Worm (Caenorhabditis elegans): Measurements from ENCODE around the gene ubxn-6.
A peak's percentile ranks its signal among the peaks of the same experiment; 100 is the strongest.

ubxn-6 gene

ce11 chrIV:4788332-4788731, 21.0 kb downstream of the ubxn-6 start, which contains the start of gene nhr-104 (continued):
- no peak for TF ChIP-seq cey-2 (tag; optimal IDR thresholded peaks at IDR 0.05; ENCODE audit: borderline replicate concordance, insufficient read depth)
- TF ChIP-seq dmd-8 (GFP tag; IDR thresholded peaks at IDR 0.05): no peak
- no peak for TF ChIP-seq unc-130 (GFP tag; optimal IDR thresholded peaks at IDR 0.05)
- no peak for TF ChIP-seq lin-38 (GFP tag; IDR thresholded peaks at IDR 0.05)
- no peak for TF ChIP-seq jun-1 (tag; optimal IDR thresholded peaks at IDR 0.05)
- TF ChIP-seq Y75B8A.6 (GFP tag; IDR thresholded peaks at IDR 0.05): no peak
- no peak for TF ChIP-seq ama-1 (optimal IDR thresholded peaks at IDR 0.05)
- peak; percentile 98 for TF ChIP-seq nhr-28 (tag; optimal IDR thresholded peaks at IDR 0.05)
- TF ChIP-seq lin-29 (GFP tag; IDR thresholded peaks at IDR 0.05): no peak
- no peak for TF ChIP-seq sdz-12 (GFP tag; optimal IDR thresholded peaks at IDR 0.05)
- TF ChIP-seq pha-4 (GFP tag; IDR thresholded peaks at IDR 0.05): no peak
- TF ChIP-seq pha-4 (tag; optimal IDR thresholded peaks at IDR 0.05): peak; percentile 26
- TF ChIP-seq daf-19 (GFP tag; conservative IDR thresholded peaks at IDR 0.05): no peak
- TF ChIP-seq madf-5 (GFP tag; IDR thresholded peaks at IDR 0.05): no peak
- no peak for TF ChIP-seq attf-4 (tag; optimal IDR thresholded peaks at IDR 0.05)
- TF ChIP-seq nhr-76 (tag; optimal IDR thresholded peaks at IDR 0.05): no peak
- TF ChIP-seq ceh-32 (tag; optimal IDR thresholded peaks at IDR 0.05; ENCODE audit: poor library complexity): no peak
- TF ChIP-seq nhr-25 (tag; optimal IDR thresholded peaks at IDR 0.05; ENCODE audit: borderline replicate concordance, insufficient read depth): no peak
- no peak for TF ChIP-seq zfp-2 (tag; optimal IDR thresholded peaks at IDR 0.05)
- peak; percentile 45 for TF ChIP-seq mxl-3 (GFP tag; optimal IDR thresholded peaks at IDR 0.05)
- TF ChIP-seq gei-8 (GFP tag; optimal IDR thresholded peaks at IDR 0.05): no peak
- no peak for TF ChIP-seq lin-1 (GFP tag; IDR thresholded peaks at IDR 0.05)
- TF ChIP-seq dmd-9 (GFP tag; IDR thresholded peaks at IDR 0.05): no peak
- TF ChIP-seq nhr-42 (GFP tag; IDR thresholded peaks at IDR 0.05): no peak
- no peak for TF ChIP-seq saeg-2 (GFP tag; IDR thresholded peaks at IDR 0.05)
- TF ChIP-seq unc-62 (GFP tag; optimal IDR thresholded peaks at IDR 0.05 in 1 of 2): peak in 1 of 2 experiments; percentile 92
- no peak for TF ChIP-seq unc-62 (tag; optimal IDR thresholded peaks at IDR 0.05)
- 0 out of 2 replicates have a peak, but pooled peaks have one; percentile 17 for TF ChIP-seq hmg-1.1 (GFP tag; IDR thresholded peaks at IDR 0.05)
- peak; percentile 14 for TF ChIP-seq ztf-7 (tag; optimal IDR thresholded peaks at IDR 0.05)
- TF ChIP-seq zip-11 (GFP tag; IDR thresholded peaks at IDR 0.05): no peak
- TF ChIP-seq ceh-28 (tag; optimal IDR thresholded peaks at IDR 0.05): no peak
- no peak for TF ChIP-seq F44E2.7 (GFP tag; IDR thresholded peaks at IDR 0.05)
- peak; percentile 7 for TF ChIP-seq nhr-102 (tag; optimal IDR thresholded peaks at IDR 0.05)
- TF ChIP-seq ces-1 (GFP tag; optimal IDR thresholded peaks at IDR 0.05): no peak
- peak; percentile 80 for TF ChIP-seq hlh-11 (tag; optimal IDR thresholded peaks at IDR 0.05)
- no peak for TF ChIP-seq snpc-4 (tag; optimal IDR thresholded peaks at IDR 0.05)
- TF ChIP-seq mxl-2 (GFP tag; conservative IDR thresholded peaks at IDR 0.05): no peak
- no peak for TF ChIP-seq ceh-62 (tag; optimal IDR thresholded peaks at IDR 0.05)
- no peak for TF ChIP-seq Y48G9A.11 (GFP tag; IDR thresholded peaks at IDR 0.05)
- no peak for TF ChIP-seq madf-9 (GFP tag; conservative IDR thresholded peaks at IDR 0.05)
- TF ChIP-seq zfp-3 (GFP tag; conservative IDR thresholded peaks at IDR 0.05): no peak
- no peak for TF ChIP-seq tag-97 (GFP tag; IDR thresholded peaks at IDR 0.05)
- peak; percentile 72 for TF ChIP-seq dmd-6 (GFP tag; IDR thresholded peaks at IDR 0.05)
- no peak for TF ChIP-seq lin-39 (tag; optimal IDR thresholded peaks at IDR 0.05)
- TF ChIP-seq lin-15B (tag; optimal IDR thresholded peaks at IDR 0.05): no peak
- TF ChIP-seq php-3 (GFP tag; IDR thresholded peaks at IDR 0.05): no peak
- TF ChIP-seq F37D6.2 (tag; optimal IDR thresholded peaks at IDR 0.05): no peak
- TF ChIP-seq daf-12 (tag; optimal IDR thresholded peaks at IDR 0.05): no peak
- no peak for TF ChIP-seq ZK337.2 (GFP tag; IDR thresholded peaks at IDR 0.05)
- no peak for TF ChIP-seq daf-8 (GFP tag; IDR thresholded peaks at IDR 0.05)
- no peak for TF ChIP-seq spr-1 (tag; optimal IDR thresholded peaks at IDR 0.05)
- TF ChIP-seq fkh-10 (GFP tag; optimal IDR thresholded peaks at IDR 0.05): no peak
- TF ChIP-seq F10B5.3 (tag; optimal IDR thresholded peaks at IDR 0.05): no peak

Data from whole organism, L4 larva.